Worm (Caenorhabditis elegans): ENCODE data around the gene fbxa-151.
A peak's percentile ranks its signal among the peaks of the same experiment; 100 is the strongest.

- TF ChIP-seq fos-1 (tag; optimal IDR thresholded peaks at IDR 0.05) (no peak), unc-62 (GFP tag; optimal IDR thresholded peaks at IDR 0.05) (no peak), nhr-237 (tag; optimal IDR thresholded peaks at IDR 0.05) (no peak), lin-35 (GFP tag; optimal IDR thresholded peaks at IDR 0.05) (peak in 1 of 2 experiments; percentile 16), nhr-47 (tag; optimal IDR thresholded peaks at IDR 0.05) (no peak), elt-3 (tag; optimal IDR thresholded peaks at IDR 0.05) (no peak), nhr-12 (tag; optimal IDR thresholded peaks at IDR 0.05) (no peak), lsy-2 (tag; optimal IDR thresholded peaks at IDR 0.05) (peak in 1 of 2 experiments; percentile 18), jun-1 (tag; optimal IDR thresholded peaks at IDR 0.05) (peak; percentile 16), nhr-28 (tag; optimal IDR thresholded peaks at IDR 0.05) (no peak), vab-15 (tag; optimal IDR thresholded peaks at IDR 0.05) (no peak), fkh-4 (tag; optimal IDR thresholded peaks at IDR 0.05; ENCODE audit: borderline replicate concordance) (no peak), fkh-8 (tag; optimal IDR thresholded peaks at IDR 0.05) (no peak), elt-2 (tag; optimal IDR thresholded peaks at IDR 0.05) (peak; percentile 24)
These were observed 43.2 kb downstream of the fbxa-151 start for ce11 chrIII:1223319-1224093.

All from whole organism, L1 larva.